Worm (Caenorhabditis elegans): ENCODE data around the gene F46C8.3.

Gene F46C8.3

ce11 chrX:7500970-7501369 lies 24.4 kb upstream of the F46C8.3 start, which contains the start of gene uggt-1 (continued):
- TF ChIP-seq zim-3 (tag; optimal IDR thresholded peaks at IDR 0.05) (no peak), ceh-100 (GFP tag; IDR thresholded peaks at IDR 0.05) (peak; percentile 32; the same call in 1 of the 2 replicates), sptf-2 (GFP tag; optimal IDR thresholded peaks at IDR 0.05) (peak; percentile 27), tbx-9 (tag; optimal IDR thresholded peaks at IDR 0.05; ENCODE audit: borderline replicate concordance) (no peak), T07F8.4 (tag; optimal IDR thresholded peaks at IDR 0.05) (no peak), hsf-1 (GFP tag; IDR thresholded peaks at IDR 0.05) (no peak), mel-28 (tag; optimal IDR thresholded peaks at IDR 0.05; ENCODE audit: borderline replicate concordance) (no peak), mxl-1 (tag; optimal IDR thresholded peaks at IDR 0.05) (no peak), hmg-20 (GFP tag; IDR thresholded peaks at IDR 0.05) (0 out of 2 replicates have a peak, but pooled peaks have one; percentile 44), nhr-80 (tag; optimal IDR thresholded peaks at IDR 0.05) (peak; percentile 97), B0336.3 (GFP tag; IDR thresholded peaks at IDR 0.05) (no peak), attf-6 (GFP tag; IDR thresholded peaks at IDR 0.05) (no peak), ceh-58 (GFP tag; IDR thresholded peaks at IDR 0.05) (no peak), pbrm-1 (GFP tag; IDR thresholded peaks at IDR 0.05) (peak; percentile 85), egrh-3 (GFP tag; IDR thresholded peaks at IDR 0.05) (no peak), nfya-1 (tag; optimal IDR thresholded peaks at IDR 0.05; ENCODE audit: borderline replicate concordance, insufficient read depth) (no peak), lag-1 (GFP tag; IDR thresholded peaks at IDR 0.05) (no peak), mcd-1 (GFP tag; IDR thresholded peaks at IDR 0.05) (peak; percentile 75), madf-10 (tag; optimal IDR thresholded peaks at IDR 0.05) (peak; percentile 71), ztf-28 (GFP tag; IDR thresholded peaks at IDR 0.05) (no peak), ztf-25 (GFP tag; IDR thresholded peaks at IDR 0.05) (no peak), tbp1 (GFP tag; optimal IDR thresholded peaks at IDR 0.05) (peak; percentile 61), F57A8.1 (GFP tag; optimal IDR thresholded peaks at IDR 0.05) (no peak), lin-26 (GFP tag; IDR thresholded peaks at IDR 0.05) (no peak), nfyb-1 (GFP tag; IDR thresholded peaks at IDR 0.05) (peak; percentile 54), let-526 (GFP tag; IDR thresholded peaks at IDR 0.05) (no peak), gei-17 (GFP tag; optimal IDR thresholded peaks at IDR 0.05) (peak; percentile 69), lin-54 (GFP tag; optimal IDR thresholded peaks at IDR 0.05) (no peak), hmg-1.2 (GFP tag; IDR thresholded peaks at IDR 0.05) (peak; percentile 63), K11D2.4 (GFP tag; IDR thresholded peaks at IDR 0.05) (peak; percentile 84), K12H6.12 (tag; optimal IDR thresholded peaks at IDR 0.05) (peak; percentile 83), F33H1.4 (GFP tag; IDR thresholded peaks at IDR 0.05) (no peak), C06A6.2 (GFP tag; conservative IDR thresholded peaks at IDR 0.05) (no peak), akir-1 (GFP tag; optimal IDR thresholded peaks at IDR 0.05) (no peak), ccch-3 (GFP tag; optimal IDR thresholded peaks at IDR 0.05) (no peak), ceh-27 (GFP tag; optimal IDR thresholded peaks at IDR 0.05) (peak; percentile 80), ztf-26 (tag; optimal IDR thresholded peaks at IDR 0.05) (no peak), F39B2.1 (GFP tag; IDR thresholded peaks at IDR 0.05) (no peak), xnd-1 (tag; optimal IDR thresholded peaks at IDR 0.05) (no peak), ceh-91 (GFP tag; IDR thresholded peaks at IDR 0.05) (no peak), mes-4 (tag; optimal IDR thresholded peaks at IDR 0.05) (no peak), attf-3 (GFP tag; conservative IDR thresholded peaks at IDR 0.05) (no peak), sea-2 (GFP tag; IDR thresholded peaks at IDR 0.05) (no peak), lsy-27 (tag; optimal IDR thresholded peaks at IDR 0.05; ENCODE audit: borderline replicate concordance, insufficient read depth) (no peak), rcor-1 (GFP tag; IDR thresholded peaks at IDR 0.05) (peak; percentile 58; the same call in 1 of the 2 replicates)
